Fruit fly (Drosophila melanogaster) whole organism: ENCODE results near the gene CG11865.

Experiments used
- CG8478 ChIP-seq: fragments of >200 bp; optimal IDR thresholded peaks from 2 replicates; lab custom pipeline; 2018; ENCODE audit warnings: inconsistent platforms
- Dll ChIP-seq: fragments of >200 bp; optimal IDR thresholded peaks from 2 replicates; lab custom pipeline; 2017
- pan ChIP-seq: fragments of >200 bp; optimal IDR thresholded peaks from 2 replicates; lab custom pipeline; 2017
- psq ChIP-seq: fragments of >200 bp; optimal IDR thresholded peaks from 2 replicates; lab custom pipeline; 2017
- usp ChIP-seq: fragments of >200 bp; optimal IDR thresholded peaks from 2 replicates; lab custom pipeline; 2017; ENCODE audit warnings: missing biosample characterization, missing genetic modification characterization, mixed read lengths

- no peak for TF ChIP-seq usp
- no peak for TF ChIP-seq pan
- no peak for TF ChIP-seq psq
- TF ChIP-seq Dll = no peak
- no peak for TF ChIP-seq CG8478 (lab: Kevin White, UChicago)
Measured at dm6 chr2L:15614728-15615127, 2.1 kb upstream of the CG11865 start, which contains the start of gene CG15254.
